Worm (Caenorhabditis elegans) whole organism, young adult: ENCODE measurements around the gene Y4C6B.3.

Experiments
- B0019.2 ChIP-seq: fragments of 200-800 bp; sonication (Bioruptor generic); conservative IDR thresholded peaks from 2 replicates; pipeline ENCODE4 v1.3.6; 2022; ENCODE audit warnings: missing genetic modification reagents, missing genetic modification characterization, missing compliant biosample characterization
- ama-1 ChIP-seq, 3 experiments: fragments of 150-350 bp in 1 of 3; sonication (generic microtip) in 2 of 3; optimal IDR thresholded peaks; 2 replicates each; lab custom pipeline; 2014 to 2018; ENCODE audit warnings: missing biosample characterization in 2 of 3, missing genetic modification characterization in 2 of 3, missing genetic modification reagents in 2 of 3
- egrh-3 ChIP-seq: fragments of 200-800 bp; sonication (Bioruptor generic); IDR thresholded peaks from 2 replicates; pipeline ENCODE4 v1.3.6; 2022; ENCODE audit warnings: missing genetic modification reagents, missing genetic modification characterization, missing compliant biosample characterization
- hlh-12 ChIP-seq: sonication (generic microtip); optimal IDR thresholded peaks from 2 replicates; lab custom pipeline; 2016; ENCODE audit warnings: missing genetic modification characterization, missing compliant biosample characterization
- let-526 ChIP-seq: fragments of 200-800 bp; sonication (Bioruptor generic); IDR thresholded peaks from 2 replicates; pipeline ENCODE4 v1.3.6; 2022; ENCODE audit warnings: missing genetic modification reagents, missing genetic modification characterization, missing compliant biosample characterization
- tbx-9 ChIP-seq: sonication (generic microtip); optimal IDR thresholded peaks from 2 replicates; lab custom pipeline; 2016; ENCODE audit warnings: borderline replicate concordance, missing genetic modification characterization, inconsistent platforms, missing compliant biosample characterization

- TF ChIP-seq hlh-12 (tag; lab: Kevin White, UChicago) (no peak), let-526 (GFP tag; lab: Robert Waterston, UW) (no peak), B0019.2 (GFP tag; lab: Robert Waterston, UW) (no peak), tbx-9 (tag; lab: Kevin White, UChicago) (no peak), egrh-3 (GFP tag; lab: Robert Waterston, UW) (no peak), ama-1 (optimal IDR thresholded peaks at IDR 0.05; lab: Kevin White, UChicago) (no peak), ama-1 (GFP tag; optimal IDR thresholded peaks at IDR 0.05; lab: Kevin White, UChicago) (no peak)
Observed at ce11 chrIV:5306040-5306439, 26.2 kb upstream of the Y4C6B.3 start, which contains the start of gene ZK354.8.
